Worm (Caenorhabditis elegans) whole organism, L4 larva: Measurements from ENCODE around the gene fbxa-151.

Experiments used
- ZK546.5 ChIP-seq, 2 experiments: sonication (generic microtip); optimal IDR thresholded peaks; 2 replicates each; lab custom pipeline; 2017; ENCODE audit warnings: missing biosample characterization in 2 of 2, missing genetic modification characterization in 2 of 2
- ama-1 ChIP-seq: fragments of 150-350 bp; optimal IDR thresholded peaks from 2 replicates; lab custom pipeline; 2014; ENCODE audit warnings: inconsistent platforms, mixed read lengths
- attf-4 ChIP-seq: sonication (generic microtip); optimal IDR thresholded peaks from 3 replicates; lab custom pipeline; 2017; ENCODE audit warnings: missing biosample characterization, missing genetic modification characterization
- ceh-32 ChIP-seq: sonication (generic microtip); optimal IDR thresholded peaks from 2 replicates; lab custom pipeline; 2016; ENCODE audit warnings: mild to moderate bottlenecking, missing genetic modification characterization, missing compliant biosample characterization; ENCODE audit not compliant: poor library complexity
- ceh-44 ChIP-seq: fragments of 200-800 bp; sonication (Bioruptor generic); IDR thresholded peaks from 2 replicates; pipeline ENCODE4 v1.3.6; 2022; ENCODE audit warnings: missing genetic modification reagents, missing genetic modification characterization, missing compliant biosample characterization
- ces-1 ChIP-seq: fragments of 150-350 bp; sonication (generic microtip); optimal IDR thresholded peaks from 4 replicates; lab custom pipeline; 2014; ENCODE audit warnings: missing biosample characterization, missing genetic modification reagents, missing genetic modification characterization
- lim-7 ChIP-seq: fragments of 200-800 bp; sonication (Bioruptor generic); IDR thresholded peaks from 2 replicates; pipeline ENCODE4 v1.3.6; 2022; ENCODE audit warnings: missing genetic modification characterization, missing compliant biosample characterization
- lir-3 ChIP-seq: sonication (generic microtip); optimal IDR thresholded peaks from 2 replicates; lab custom pipeline; 2016; ENCODE audit warnings: mild to moderate bottlenecking, missing genetic modification characterization, missing compliant biosample characterization
- mep-1 ChIP-seq: fragments of 150-350 bp; sonication (generic microtip); optimal IDR thresholded peaks from 3 replicates; lab custom pipeline; 2014; ENCODE audit warnings: missing biosample characterization, missing genetic modification characterization
- nhr-42 ChIP-seq: fragments of 200-800 bp; sonication (Bioruptor generic); IDR thresholded peaks from 2 replicates; pipeline ENCODE4 v1.3.6; 2022; ENCODE audit warnings: missing genetic modification characterization, missing compliant biosample characterization
- unc-39 ChIP-seq: sonication (generic microtip); optimal IDR thresholded peaks from 2 replicates; lab custom pipeline; 2017; ENCODE audit warnings: missing biosample characterization, missing genetic modification characterization
- zag-1 ChIP-seq: fragments of 150-350 bp; optimal IDR thresholded peaks from 2 replicates; lab custom pipeline; 2014; ENCODE audit warnings: missing biosample characterization, missing genetic modification characterization
- zip-2 ChIP-seq: fragments of 150-350 bp; optimal IDR thresholded peaks from 2 replicates; lab custom pipeline; 2014; ENCODE audit warnings: missing biosample characterization, missing genetic modification characterization
- ztf-7 ChIP-seq: fragments of 150-350 bp; optimal IDR thresholded peaks from 2 replicates; lab custom pipeline; 2014; ENCODE audit warnings: missing biosample characterization, missing genetic modification characterization

- no peak for TF ChIP-seq nhr-42 (GFP tag; lab: Robert Waterston, UW)
- TF ChIP-seq attf-4 (tag; lab: Kevin White, UChicago) = no peak
- TF ChIP-seq ceh-44 = no peak
- TF ChIP-seq lir-3 (tag; lab: Kevin White, UChicago) = no peak
- TF ChIP-seq ztf-7 (tag; lab: Kevin White, UChicago) = no peak
- no peak for TF ChIP-seq lim-7 (GFP tag; lab: Robert Waterston, UW)
- no peak for TF ChIP-seq zip-2
- TF ChIP-seq ces-1 (GFP tag; lab: Kevin White, UChicago) = no peak
- no peak for TF ChIP-seq ama-1 (lab: Kevin White, UChicago)
- TF ChIP-seq zag-1 = no peak
- no peak for TF ChIP-seq unc-39 (tag; lab: Kevin White, UChicago)
- TF ChIP-seq ZK546.5 (tag; optimal IDR thresholded peaks at IDR 0.05; lab: Kevin White, UChicago) = no peak
- no peak for TF ChIP-seq ceh-32 (tag; lab: Kevin White, UChicago)
- TF ChIP-seq mep-1 = no peak
Measured at ce11 chrIII:1311367-1311766, 44.7 kb upstream of the fbxa-151 start.
